Worm (Caenorhabditis elegans): ENCODE measurements around the gene sem-5.

Gene sem-5

DNA sequence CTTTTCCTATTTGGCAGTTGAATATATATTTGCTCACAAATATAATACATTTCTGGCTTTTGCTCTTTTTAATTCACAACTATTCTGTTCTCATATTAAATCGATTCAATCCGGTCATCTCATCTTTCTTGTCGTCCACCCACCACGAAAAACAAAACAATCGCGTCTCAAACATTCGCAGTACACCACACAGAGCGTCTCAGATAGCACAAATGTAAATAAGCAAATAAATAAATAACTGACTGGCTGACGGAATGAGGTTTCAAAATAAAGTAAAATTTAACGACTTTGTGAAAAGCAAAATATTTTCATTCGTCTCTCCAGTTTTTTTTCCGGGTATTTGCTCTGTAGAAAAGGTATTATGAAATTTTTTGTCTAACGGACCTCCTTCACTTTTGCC is 7.8 kb downstream of the sem-5 start:
- TF ChIP-seq lin-32 (GFP tag; optimal IDR thresholded peaks at IDR 0.05) (no peak), bed-3 (GFP tag; optimal IDR thresholded peaks at IDR 0.05) (no peak), pha-4 (tag; optimal IDR thresholded peaks at IDR 0.05) (peak; percentile 34), sptf-1 (tag; optimal IDR thresholded peaks at IDR 0.05) (no peak), sem-2 (GFP tag; optimal IDR thresholded peaks at IDR 0.05) (no peak)

DNA sequence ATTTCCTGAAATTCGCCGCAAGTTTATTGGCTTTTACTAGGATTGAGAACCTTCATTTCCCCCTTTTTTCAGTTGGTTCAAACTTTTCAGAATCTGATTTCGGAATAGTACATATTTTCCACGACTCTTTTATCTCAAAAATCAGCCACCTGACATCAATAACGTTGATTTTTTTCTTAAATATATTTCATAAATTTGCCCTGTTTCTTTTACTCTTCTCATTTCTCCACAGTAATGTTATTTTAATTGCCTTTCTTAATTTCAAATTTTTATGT is 8.5 kb downstream of the sem-5 start:
- no peak for TF ChIP-seq sem-2 (GFP tag; optimal IDR thresholded peaks at IDR 0.05)
- TF ChIP-seq tbx-8 (GFP tag; optimal IDR thresholded peaks at IDR 0.05): no peak
- no peak for TF ChIP-seq nhr-28 (tag; optimal IDR thresholded peaks at IDR 0.05)
- TF ChIP-seq lsy-2 (tag; optimal IDR thresholded peaks at IDR 0.05): no peak
- no peak for TF ChIP-seq elt-3 (tag; optimal IDR thresholded peaks at IDR 0.05)
- TF ChIP-seq sptf-1 (tag; optimal IDR thresholded peaks at IDR 0.05): no peak
- no peak for TF ChIP-seq nhr-237 (tag; optimal IDR thresholded peaks at IDR 0.05)
- TF ChIP-seq mab-5 (tag; optimal IDR thresholded peaks at IDR 0.05): no peak
- no peak for TF ChIP-seq ztf-11 (tag; optimal IDR thresholded peaks at IDR 0.05)
- TF ChIP-seq lin-13 (tag; optimal IDR thresholded peaks at IDR 0.05): no peak

DNA sequence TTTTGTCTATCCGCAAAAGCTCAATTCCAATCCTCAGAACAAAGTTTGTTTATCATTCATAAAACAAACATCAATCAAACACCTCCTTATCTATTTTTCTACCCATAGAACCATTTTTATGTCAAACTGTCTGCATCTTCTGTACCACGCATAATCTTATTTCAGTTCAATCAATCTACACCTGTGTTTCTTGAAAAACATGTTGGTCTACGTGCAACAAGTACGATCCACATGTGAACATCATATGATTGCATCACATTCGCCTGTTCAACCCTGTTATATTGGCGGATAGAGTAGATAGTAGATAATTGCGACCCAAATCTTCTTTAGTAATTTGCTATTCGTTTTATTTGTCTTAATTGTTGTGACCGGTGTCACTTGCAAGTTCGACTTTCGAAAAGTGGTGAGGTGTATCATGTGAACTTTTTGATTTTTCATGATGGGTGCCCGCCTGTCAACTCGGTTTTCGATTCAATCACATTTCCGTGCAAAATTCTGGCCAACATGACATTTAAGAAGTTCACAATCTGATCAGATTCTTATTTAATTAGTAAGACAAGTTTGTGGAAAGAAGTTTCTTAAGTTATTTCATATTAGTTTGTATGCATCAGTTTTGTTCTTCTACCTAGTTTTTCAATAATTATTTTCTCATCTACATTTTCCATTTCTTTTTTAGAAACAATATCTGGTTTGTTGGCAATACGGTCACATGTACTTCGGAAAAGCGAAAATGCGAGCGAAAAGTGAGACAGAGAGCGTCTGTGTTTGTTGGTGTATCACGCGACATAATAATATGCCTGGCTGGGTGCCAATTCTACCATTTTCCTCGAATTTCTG is 9.1 kb downstream of the sem-5 start:
- TF ChIP-seq ceh-43 (GFP tag; optimal IDR thresholded peaks at IDR 0.05) (no peak), blmp-1 (tag; optimal IDR thresholded peaks at IDR 0.05) (no peak), nhr-2 (tag; optimal IDR thresholded peaks at IDR 0.05) (no peak), unc-120 (tag; optimal IDR thresholded peaks at IDR 0.05; ENCODE audit: poor library complexity, severe bottlenecking) (no peak), bed-3 (GFP tag; optimal IDR thresholded peaks at IDR 0.05) (no peak), zip-8 (tag; optimal IDR thresholded peaks at IDR 0.05) (no peak), elt-3 (tag; optimal IDR thresholded peaks at IDR 0.05) (no peak), mep-1 (tag; optimal IDR thresholded peaks at IDR 0.05) (no peak), tbx-8 (GFP tag; optimal IDR thresholded peaks at IDR 0.05) (no peak), ham-2 (GFP tag; optimal IDR thresholded peaks at IDR 0.05) (no peak), cnd-1 (tag; optimal IDR thresholded peaks at IDR 0.05) (no peak), nhr-76 (tag; optimal IDR thresholded peaks at IDR 0.05) (no peak), lsy-2 (tag; optimal IDR thresholded peaks at IDR 0.05) (no peak), mab-5 (tag; optimal IDR thresholded peaks at IDR 0.05) (no peak), ces-1 (GFP tag; optimal IDR thresholded peaks at IDR 0.05) (no peak), nhr-237 (tag; optimal IDR thresholded peaks at IDR 0.05) (no peak)

DNA sequence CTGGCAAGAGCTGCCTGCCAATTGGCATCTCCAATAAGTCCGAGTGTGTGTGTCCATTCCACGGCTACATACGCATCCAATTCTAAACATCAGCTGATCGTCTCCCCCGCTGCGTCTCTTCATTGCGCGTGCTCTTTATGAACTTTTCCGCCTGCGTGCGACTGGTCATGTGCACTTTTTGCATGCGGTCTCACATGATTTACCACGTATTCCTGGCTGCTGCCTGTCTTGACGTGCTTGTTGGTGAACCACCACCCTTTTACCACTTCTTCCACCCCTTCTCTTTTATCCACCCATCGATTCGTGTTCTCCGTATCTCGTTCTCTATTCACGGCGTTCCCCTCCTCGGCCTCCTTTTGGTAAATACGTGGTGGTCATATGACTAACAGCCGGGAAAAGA is 9.9 kb downstream of the sem-5 start:
- TF ChIP-seq mep-1 (tag; optimal IDR thresholded peaks at IDR 0.05) (peak; percentile 52), snpc-4 (tag; optimal IDR thresholded peaks at IDR 0.05) (no peak), ces-1 (GFP tag; optimal IDR thresholded peaks at IDR 0.05) (peak; percentile 79), unc-39 (tag; optimal IDR thresholded peaks at IDR 0.05) (no peak), nhr-76 (tag; optimal IDR thresholded peaks at IDR 0.05) (no peak), lin-32 (GFP tag; optimal IDR thresholded peaks at IDR 0.05) (no peak), unc-62 (GFP tag; optimal IDR thresholded peaks at IDR 0.05) (peak; percentile 79), drap-1 (GFP tag; optimal IDR thresholded peaks at IDR 0.05) (peak; percentile 73), elt-3 (tag; optimal IDR thresholded peaks at IDR 0.05) (no peak), ceh-43 (GFP tag; optimal IDR thresholded peaks at IDR 0.05) (peak; percentile 66), sem-2 (GFP tag; optimal IDR thresholded peaks at IDR 0.05) (no peak), lsy-2 (tag; optimal IDR thresholded peaks at IDR 0.05) (no peak), sptf-1 (tag; optimal IDR thresholded peaks at IDR 0.05) (peak; percentile 67), pha-4 (tag; optimal IDR thresholded peaks at IDR 0.05) (peak; percentile 28), flh-1 (GFP tag; optimal IDR thresholded peaks at IDR 0.05) (peak; percentile 23), lin-13 (tag; optimal IDR thresholded peaks at IDR 0.05) (peak; percentile 51), nhr-12 (tag; optimal IDR thresholded peaks at IDR 0.05) (no peak), M03D4.4 (tag; optimal IDR thresholded peaks at IDR 0.05) (peak; percentile 54), cnd-1 (tag; optimal IDR thresholded peaks at IDR 0.05) (peak; percentile 67), ham-2 (GFP tag; optimal IDR thresholded peaks at IDR 0.05) (peak; percentile 91), elt-1 (tag; optimal IDR thresholded peaks at IDR 0.05; ENCODE audit: borderline replicate concordance, insufficient read depth) (peak; percentile 26), mab-5 (tag; optimal IDR thresholded peaks at IDR 0.05) (no peak), ceh-39 (tag; optimal IDR thresholded peaks at IDR 0.05) (peak; percentile 55), nhr-2 (tag; optimal IDR thresholded peaks at IDR 0.05) (peak; percentile 76), ceh-83 (GFP tag; optimal IDR thresholded peaks at IDR 0.05) (no peak), hlh-1 (tag; optimal IDR thresholded peaks at IDR 0.05) (peak; percentile 64), unc-120 (tag; optimal IDR thresholded peaks at IDR 0.05; ENCODE audit: poor library complexity, severe bottlenecking) (peak; percentile 55), mls-2 (tag; optimal IDR thresholded peaks at IDR 0.05) (peak; percentile 91), ztf-11 (tag; optimal IDR thresholded peaks at IDR 0.05) (peak; percentile 60), nhr-237 (tag; optimal IDR thresholded peaks at IDR 0.05) (no peak)
